Fruit fly (Drosophila melanogaster) whole organism, prepupa: ENCODE measurements around the gene CG13280.
A peak's percentile ranks its signal among the peaks of the same experiment; 100 is the strongest.

ENCODE experiments used
- Blimp-1 ChIP-seq: fragments of 200-800 bp; sonication (Bioruptor generic); optimal IDR thresholded peaks from 3 replicates; lab custom pipeline; 2017; ENCODE audit warnings: missing biosample characterization, missing genetic modification characterization, mild to moderate bottlenecking, moderate library complexity, missing genetic modification reagents
- CG10631 ChIP-seq: fragments of 200-800 bp; sonication (Bioruptor generic); optimal IDR thresholded peaks from 2 replicates; lab custom pipeline; 2016; ENCODE audit warnings: missing biosample characterization, missing genetic modification characterization
- CG11762 ChIP-seq: fragments of 200-800 bp; sonication (Bioruptor generic); optimal IDR thresholded peaks from 3 replicates; lab custom pipeline; 2016; ENCODE audit warnings: missing biosample characterization, missing genetic modification characterization; ENCODE audit not compliant: insufficient read depth
- CG15336 ChIP-seq: fragments of 200-800 bp; sonication (Bioruptor generic); IDR thresholded peaks from 2 replicates; pipeline ENCODE4 v1.3.6; 2022; ENCODE audit warnings: missing biosample characterization, missing genetic modification characterization
- CG1621 ChIP-seq: fragments of 200-800 bp; sonication (Bioruptor generic); optimal IDR thresholded peaks from 3 replicates; lab custom pipeline; 2018; ENCODE audit warnings: missing biosample characterization, mild to moderate bottlenecking, missing genetic modification characterization
- CG31627 ChIP-seq: fragments of 200-800 bp; sonication (Bioruptor generic); optimal IDR thresholded peaks from 3 replicates; lab custom pipeline; 2016; ENCODE audit warnings: missing biosample characterization, missing genetic modification characterization
- CG3919 ChIP-seq: fragments of 200-800 bp; sonication (Bioruptor generic); optimal IDR thresholded peaks from 3 replicates; lab custom pipeline; 2016; ENCODE audit warnings: missing biosample characterization, missing genetic modification characterization
- CG4318 ChIP-seq: fragments of 200-800 bp; sonication (Bioruptor generic); optimal IDR thresholded peaks from 3 replicates; lab custom pipeline; 2017; ENCODE audit warnings: missing biosample characterization, mild to moderate bottlenecking, missing genetic modification characterization
- CG6808 ChIP-seq: fragments of 200-800 bp; sonication (Bioruptor generic); optimal IDR thresholded peaks from 3 replicates; lab custom pipeline; 2017; ENCODE audit warnings: missing biosample characterization, missing genetic modification characterization, mild to moderate bottlenecking, moderate library complexity, missing genetic modification reagents
- CG6854 ChIP-seq: fragments of 200-800 bp; sonication (Bioruptor generic); optimal IDR thresholded peaks from 2 replicates; lab custom pipeline; 2017; ENCODE audit warnings: missing biosample characterization, mild to moderate bottlenecking, missing genetic modification characterization
- CG7368 ChIP-seq: fragments of 200-800 bp; sonication (Bioruptor generic); optimal IDR thresholded peaks from 3 replicates; lab custom pipeline; 2016; ENCODE audit warnings: missing biosample characterization, missing genetic modification characterization
- CG8632 ChIP-seq: fragments of 200-800 bp; sonication (Bioruptor generic); optimal IDR thresholded peaks from 3 replicates; lab custom pipeline; 2016; ENCODE audit warnings: missing biosample characterization, missing genetic modification characterization
- CG9139 ChIP-seq: fragments of 200-800 bp; sonication (Bioruptor generic); optimal IDR thresholded peaks from 3 replicates; lab custom pipeline; 2017; ENCODE audit warnings: missing biosample characterization, mild to moderate bottlenecking, missing genetic modification characterization
- Ets21C ChIP-seq: fragments of 200-800 bp; sonication (Bioruptor generic); optimal IDR thresholded peaks from 3 replicates; lab custom pipeline; 2016; ENCODE audit warnings: missing biosample characterization, missing genetic modification characterization
- Ets96B ChIP-seq: fragments of 200-800 bp; optimal IDR thresholded peaks from 2 replicates; lab custom pipeline; 2019; ENCODE audit warnings: missing biosample characterization, mild to moderate bottlenecking, missing genetic modification characterization, moderate library complexity
- Gug ChIP-seq: fragments of 200-800 bp; sonication (Bioruptor generic); IDR thresholded peaks from 2 replicates; pipeline ENCODE4 v1.3.6; 2022; ENCODE audit warnings: missing biosample characterization, missing genetic modification characterization
- Hr38 ChIP-seq: sonication (Bioruptor generic); optimal IDR thresholded peaks from 2 replicates; lab custom pipeline; 2016; ENCODE audit warnings: missing biosample characterization, missing genetic modification characterization
- Hr39 ChIP-seq: fragments of 200-800 bp; sonication (Bioruptor generic); optimal IDR thresholded peaks from 2 replicates; lab custom pipeline; 2016; ENCODE audit warnings: missing biosample characterization, missing genetic modification characterization
- Met ChIP-seq: fragments of 200-800 bp; sonication (Bioruptor generic); optimal IDR thresholded peaks from 3 replicates; lab custom pipeline; 2016; ENCODE audit warnings: missing biosample characterization, missing genetic modification characterization
- Sox102F ChIP-seq: fragments of 200-800 bp; sonication (Bioruptor generic); optimal IDR thresholded peaks from 2 replicates; lab custom pipeline; 2016; ENCODE audit warnings: missing biosample characterization, mild to moderate bottlenecking, missing genetic modification characterization
- Sox14 ChIP-seq: fragments of 200-800 bp; sonication (Bioruptor generic); optimal IDR thresholded peaks from 3 replicates; lab custom pipeline; 2016; ENCODE audit warnings: missing biosample characterization, missing genetic modification characterization
- achi ChIP-seq: fragments of 200-800 bp; sonication (Bioruptor generic); optimal IDR thresholded peaks from 3 replicates; lab custom pipeline; 2016; ENCODE audit warnings: missing biosample characterization, missing genetic modification characterization
- dac ChIP-seq: fragments of 200-800 bp; sonication (Bioruptor generic); optimal IDR thresholded peaks from 2 replicates; lab custom pipeline; 2017; ENCODE audit warnings: missing biosample characterization, mild to moderate bottlenecking, missing genetic modification characterization
- dsx ChIP-seq: fragments of 200-800 bp; optimal IDR thresholded peaks from 3 replicates; lab custom pipeline; 2019; ENCODE audit warnings: missing biosample characterization, mild to moderate bottlenecking, missing genetic modification characterization, moderate library complexity; ENCODE audit not compliant: poor library complexity, severe bottlenecking
- eg ChIP-seq: fragments of 200-800 bp; sonication (Bioruptor generic); IDR thresholded peaks from 3 replicates; pipeline ENCODE4 v1.3.6; 2022; ENCODE audit warnings: missing biosample characterization, missing genetic modification characterization
- esn ChIP-seq: fragments of 200-800 bp; sonication (Bioruptor generic); optimal IDR thresholded peaks from 2 replicates; lab custom pipeline; 2016; ENCODE audit warnings: missing biosample characterization, mild to moderate bottlenecking, missing genetic modification characterization, moderate library complexity
- fd59A ChIP-seq: fragments of 200-800 bp; sonication (Bioruptor generic); optimal IDR thresholded peaks from 2 replicates; lab custom pipeline; 2017; ENCODE audit warnings: missing biosample characterization, mild to moderate bottlenecking, missing genetic modification characterization, missing genetic modification reagents
- fd85E ChIP-seq: fragments of 200-800 bp; sonication (Bioruptor generic); optimal IDR thresholded peaks from 3 replicates; lab custom pipeline; 2016; ENCODE audit warnings: missing biosample characterization, missing genetic modification characterization
- fkh ChIP-seq: fragments of 200-800 bp; sonication (Bioruptor generic); optimal IDR thresholded peaks from 3 replicates; lab custom pipeline; 2017; ENCODE audit warnings: missing biosample characterization, mild to moderate bottlenecking, missing genetic modification characterization, moderate library complexity
- lz ChIP-seq: fragments of 200-800 bp; sonication (Bioruptor generic); optimal IDR thresholded peaks from 3 replicates; lab custom pipeline; 2016; ENCODE audit warnings: missing biosample characterization, missing genetic modification characterization
- net ChIP-seq: fragments of 200-800 bp; sonication (Bioruptor generic); optimal IDR thresholded peaks from 3 replicates; lab custom pipeline; 2016; ENCODE audit warnings: missing biosample characterization, missing genetic modification characterization
- salr ChIP-seq, 2 experiments: fragments of 200-800 bp; sonication (Bioruptor generic); optimal IDR thresholded peaks; 3 replicates each; lab custom pipeline; 2016 to 2018; ENCODE audit warnings: missing biosample characterization in 2 of 2, missing genetic modification characterization in 2 of 2, mild to moderate bottlenecking in 1 of 2
- spab ChIP-seq: fragments of 200-800 bp; sonication (Bioruptor generic); optimal IDR thresholded peaks from 2 replicates; lab custom pipeline; 2017; ENCODE audit warnings: missing biosample characterization, mild to moderate bottlenecking, missing genetic modification characterization, missing genetic modification reagents
- ss ChIP-seq, 2 experiments: fragments of 200-800 bp; sonication (Bioruptor generic); optimal IDR thresholded peaks; 2 replicates in 1 of 2; 3 replicates in 1 of 2; lab custom pipeline; 2017 to 2018; ENCODE audit warnings: mild to moderate bottlenecking in 2 of 2, missing biosample characterization in 2 of 2, missing genetic modification characterization in 2 of 2, moderate library complexity in 1 of 2
- svp ChIP-seq: fragments of 200-800 bp; sonication (Bioruptor generic); peaks from one replicate; lab custom pipeline; 2016; ENCODE audit warnings: missing biosample characterization, missing genetic modification characterization

CG13280 gene

dm6 chr2L:16788885-16789284 lies 32.0 kb downstream of the CG13280 start:
- TF ChIP-seq fd59A (no peak), svp (GFP tag; lab: Kevin White, UChicago) (peak; percentile 53), CG31627 (GFP tag; lab: Kevin White, UChicago) (no peak)

- TF ChIP-seq CG9139 (GFP tag; lab: Kevin White, UChicago): no peak
Observed at dm6 chr2L:16787548-16787947, 33.3 kb downstream of the CG13280 start.

dm6 chr2L:16766070-16766752 lies 54.7 kb downstream of the CG13280 start, which contains the start of gene Mhc:
Gene Mhc (plus strand): TSS chr2L:16766566.
- no peak for TF ChIP-seq Sox14 (GFP tag; lab: Kevin White, UChicago)
- TF ChIP-seq Ets21C (GFP tag; lab: Kevin White, UChicago): no peak
- no peak for TF ChIP-seq CG9139 (GFP tag; lab: Kevin White, UChicago)
- TF ChIP-seq fd85E (GFP tag; lab: Kevin White, UChicago): no peak
- TF ChIP-seq CG4318 (GFP tag; lab: Kevin White, UChicago): no peak
- TF ChIP-seq dsx (GFP tag; lab: Kevin White, UChicago): no peak
- TF ChIP-seq Sox102F: no peak
- no peak for TF ChIP-seq CG1621 (tag; lab: Kevin White, UChicago)
- no peak for TF ChIP-seq ss (GFP tag; optimal IDR thresholded peaks at IDR 0.05; lab: Kevin White, UChicago)
- no peak for TF ChIP-seq lz (GFP tag; lab: Kevin White, UChicago)
- TF ChIP-seq CG10631 (GFP tag; lab: Kevin White, UChicago): no peak
- no peak for TF ChIP-seq dac (GFP tag; lab: Kevin White, UChicago)
- no peak for TF ChIP-seq Hr39 (GFP tag; lab: Kevin White, UChicago)

- TF ChIP-seq svp (GFP tag; lab: Kevin White, UChicago) (no peak), Ets21C (GFP tag; lab: Kevin White, UChicago) (no peak), ss (GFP tag; optimal IDR thresholded peaks at IDR 0.05; lab: Kevin White, UChicago) (no peak), Ets96B (tag; lab: Kevin White, UChicago) (no peak)
Observed at dm6 chr2L:16764480-16764879, 56.4 kb downstream of the CG13280 start.

- 0 out of 3 replicates have a peak, but pooled peaks have one; percentile 12 for TF ChIP-seq eg (GFP tag; lab: Robert Waterston, UW)
- TF ChIP-seq CG3919 (GFP tag; lab: Kevin White, UChicago): no peak
- TF ChIP-seq svp (GFP tag; lab: Kevin White, UChicago): peak; percentile 49
Observed at dm6 chr2L:16761891-16762290, 59.0 kb downstream of the CG13280 start.

- no peak for TF ChIP-seq Ets21C (GFP tag; lab: Kevin White, UChicago)
- no peak for TF ChIP-seq lz (GFP tag; lab: Kevin White, UChicago)
- TF ChIP-seq achi: no peak
- no peak for TF ChIP-seq svp (GFP tag; lab: Kevin White, UChicago)
- no peak for TF ChIP-seq CG4318 (GFP tag; lab: Kevin White, UChicago)
- TF ChIP-seq CG10631 (GFP tag; lab: Kevin White, UChicago): no peak
- peak; percentile 58 for TF ChIP-seq CG15336 (GFP tag; lab: Robert Waterston, UW)
- TF ChIP-seq esn: no peak
- TF ChIP-seq CG6854 (GFP tag; lab: Kevin White, UChicago): no peak
- TF ChIP-seq CG11762 (GFP tag; lab: Kevin White, UChicago): no peak
- TF ChIP-seq CG1621 (tag; lab: Kevin White, UChicago): no peak
- TF ChIP-seq fkh: no peak
- TF ChIP-seq Ets96B (tag; lab: Kevin White, UChicago): no peak
- no peak for TF ChIP-seq CG31627 (GFP tag; lab: Kevin White, UChicago)
- TF ChIP-seq CG6808 (GFP tag; lab: Kevin White, UChicago): no peak
- 0 out of 2 replicates have a peak, but pooled peaks have one; percentile 19 for TF ChIP-seq Gug
- no peak for TF ChIP-seq ss (GFP tag; optimal IDR thresholded peaks at IDR 0.05; lab: Kevin White, UChicago)
- no peak for TF ChIP-seq spab (GFP tag; lab: Kevin White, UChicago)
- no peak for TF ChIP-seq Hr38 (GFP tag; lab: Kevin White, UChicago)
- TF ChIP-seq net (GFP tag; lab: Kevin White, UChicago): no peak
- TF ChIP-seq CG8632 (GFP tag; lab: Kevin White, UChicago): no peak
- TF ChIP-seq CG7368 (GFP tag; lab: Kevin White, UChicago): no peak
- no peak for TF ChIP-seq Met (GFP tag; lab: Kevin White, UChicago)
- TF ChIP-seq salr (GFP tag; optimal IDR thresholded peaks at IDR 0.05; lab: Kevin White, UChicago): no peak
- TF ChIP-seq dac (GFP tag; lab: Kevin White, UChicago): no peak
- TF ChIP-seq Blimp-1 (GFP tag; lab: Kevin White, UChicago): no peak
Observed at dm6 chr2L:16760504-16761417, 60.1 kb downstream of the CG13280 start, which contains the start of gene ppk17. Gene ppk17 (minus strand): TSS chr2L:16760554.
